Worm (Caenorhabditis elegans): ENCODE results near the gene F01D5.3.

The F01D5.3 gene

ce11 chrII:13954979-13955378 lies 45.0 kb downstream of the F01D5.3 start:
- TF ChIP-seq sem-2 (GFP tag; optimal IDR thresholded peaks at IDR 0.05) (no peak), cnd-1 (tag; optimal IDR thresholded peaks at IDR 0.05) (no peak), ham-2 (GFP tag; optimal IDR thresholded peaks at IDR 0.05) (no peak), lin-13 (tag; optimal IDR thresholded peaks at IDR 0.05) (no peak), elt-3 (tag; optimal IDR thresholded peaks at IDR 0.05) (no peak), ceh-83 (GFP tag; optimal IDR thresholded peaks at IDR 0.05) (no peak), mls-2 (tag; optimal IDR thresholded peaks at IDR 0.05) (no peak), nhr-237 (tag; optimal IDR thresholded peaks at IDR 0.05) (no peak), mab-5 (tag; optimal IDR thresholded peaks at IDR 0.05) (no peak)

ce11 chrII:13954077-13954476 lies 45.9 kb downstream of the F01D5.3 start:
- TF ChIP-seq ceh-43 (GFP tag; optimal IDR thresholded peaks at IDR 0.05) (no peak), pha-4 (tag; optimal IDR thresholded peaks at IDR 0.05) (no peak), tbx-8 (GFP tag; optimal IDR thresholded peaks at IDR 0.05) (no peak), lin-32 (GFP tag; optimal IDR thresholded peaks at IDR 0.05) (no peak), elt-1 (tag; optimal IDR thresholded peaks at IDR 0.05; ENCODE audit: borderline replicate concordance, insufficient read depth) (no peak), nhr-237 (tag; optimal IDR thresholded peaks at IDR 0.05) (no peak), hlh-1 (tag; optimal IDR thresholded peaks at IDR 0.05) (no peak), bed-3 (GFP tag; optimal IDR thresholded peaks at IDR 0.05) (no peak), unc-39 (tag; optimal IDR thresholded peaks at IDR 0.05) (no peak), lsy-2 (tag; optimal IDR thresholded peaks at IDR 0.05) (no peak), flh-1 (GFP tag; optimal IDR thresholded peaks at IDR 0.05) (no peak), lin-13 (tag; optimal IDR thresholded peaks at IDR 0.05) (no peak), mab-5 (tag; optimal IDR thresholded peaks at IDR 0.05) (no peak), nhr-28 (tag; optimal IDR thresholded peaks at IDR 0.05) (no peak), nhr-76 (tag; optimal IDR thresholded peaks at IDR 0.05) (no peak), sptf-1 (tag; optimal IDR thresholded peaks at IDR 0.05) (no peak), sem-2 (GFP tag; optimal IDR thresholded peaks at IDR 0.05) (no peak)

ce11 chrII:13951986-13952385 lies 48.0 kb downstream of the F01D5.3 start:
- no peak for TF ChIP-seq hlh-1 (tag; optimal IDR thresholded peaks at IDR 0.05)
- no peak for TF ChIP-seq bed-3 (GFP tag; optimal IDR thresholded peaks at IDR 0.05)
- TF ChIP-seq tbx-8 (GFP tag; optimal IDR thresholded peaks at IDR 0.05) = no peak
- no peak for TF ChIP-seq M03D4.4 (tag; optimal IDR thresholded peaks at IDR 0.05)
- TF ChIP-seq snpc-4 (tag; optimal IDR thresholded peaks at IDR 0.05) = no peak
- no peak for TF ChIP-seq unc-120 (tag; optimal IDR thresholded peaks at IDR 0.05; ENCODE audit: poor library complexity, severe bottlenecking)
- TF ChIP-seq nhr-28 (tag; optimal IDR thresholded peaks at IDR 0.05) = no peak
- no peak for TF ChIP-seq ztf-11 (tag; optimal IDR thresholded peaks at IDR 0.05)

- no peak for TF ChIP-seq pha-4 (tag; optimal IDR thresholded peaks at IDR 0.05)
- TF ChIP-seq elt-1 (tag; optimal IDR thresholded peaks at IDR 0.05; ENCODE audit: borderline replicate concordance, insufficient read depth) = no peak
- no peak for TF ChIP-seq drap-1 (GFP tag; optimal IDR thresholded peaks at IDR 0.05)
- no peak for TF ChIP-seq nhr-2 (tag; optimal IDR thresholded peaks at IDR 0.05)
- no peak for TF ChIP-seq ceh-83 (GFP tag; optimal IDR thresholded peaks at IDR 0.05)
Observed at ce11 chrII:13949290-13949689, 50.7 kb downstream of the F01D5.3 start, which contains the start of gene sre-44. TSS of gene sre-44 (plus strand) at chrII:13949590.
